Worm (Caenorhabditis elegans) whole organism, late embryonic: ENCODE data around the gene fars-3.

Experiments
- ama-1 ChIP-seq: fragments of 150-350 bp; optimal IDR thresholded peaks from 2 replicates; lab custom pipeline; 2014
- ceh-48 ChIP-seq: sonication (generic microtip); optimal IDR thresholded peaks from 2 replicates; lab custom pipeline; 2016; ENCODE audit warnings: missing genetic modification characterization, inconsistent platforms, missing compliant biosample characterization
- ceh-6 ChIP-seq: fragments of 200-800 bp; sonication (Bioruptor generic); optimal IDR thresholded peaks from 2 replicates; lab custom pipeline; 2018; ENCODE audit warnings: mild to moderate bottlenecking, missing genetic modification characterization, missing compliant biosample characterization
- fkh-10 ChIP-seq: fragments of 150-350 bp; optimal IDR thresholded peaks from 2 replicates; lab custom pipeline; 2014; ENCODE audit warnings: missing biosample characterization, missing genetic modification reagents, missing genetic modification characterization
- rnt-1 ChIP-seq: sonication (generic microtip); optimal IDR thresholded peaks from 2 replicates; lab custom pipeline; 2016; ENCODE audit warnings: missing genetic modification characterization, missing compliant biosample characterization

DNA sequence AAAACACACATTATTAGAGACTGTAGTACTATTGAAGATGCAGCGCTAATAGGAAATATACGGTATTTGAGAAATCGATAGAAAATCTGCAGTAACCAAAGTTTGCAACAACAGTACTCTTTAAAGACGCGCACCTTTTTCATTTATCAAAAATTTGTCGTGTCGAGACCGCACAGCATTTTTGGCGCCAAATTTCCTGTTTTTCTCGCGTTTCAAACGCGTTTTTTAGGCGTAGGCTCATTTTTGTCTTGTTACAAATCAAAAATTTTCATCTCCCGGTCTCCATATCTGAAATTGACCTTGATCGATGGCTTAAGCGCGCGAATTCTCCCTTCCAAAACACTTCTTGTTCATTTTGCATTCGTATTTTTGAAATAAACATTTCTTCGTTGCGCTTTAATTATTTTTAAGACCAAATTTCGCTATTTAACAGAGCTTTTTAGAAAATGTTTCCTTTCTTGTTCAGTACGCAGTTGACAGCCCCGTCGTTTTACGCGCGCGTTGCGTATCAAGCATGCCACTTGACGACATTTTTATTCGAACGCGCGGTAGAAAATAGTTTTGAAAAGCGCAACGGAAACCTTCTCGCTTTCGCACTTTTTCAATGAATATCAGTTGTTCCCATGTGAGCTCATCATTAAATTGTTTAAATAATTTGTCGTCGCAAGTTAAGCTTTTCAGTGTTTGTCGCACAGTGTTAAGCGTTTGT lies 7.8 kb upstream of the fars-3 start:
- TF ChIP-seq ama-1, result no peak
- TF ChIP-seq fkh-10, result no peak
- no peak for TF ChIP-seq rnt-1
- TF ChIP-seq ceh-48 (tag; lab: Kevin White, UChicago), result no peak
- TF ChIP-seq ceh-6 (GFP tag; lab: Kevin White, UChicago), result no peak
